Fruit fly (Drosophila melanogaster) whole organism, prepupa: Measurements from ENCODE around the gene Hacd2.

Source experiments
- Blimp-1 ChIP-seq: fragments of 200-800 bp; sonication (Bioruptor generic); optimal IDR thresholded peaks from 3 replicates; lab custom pipeline; 2017; ENCODE audit warnings: missing biosample characterization, missing genetic modification characterization, mild to moderate bottlenecking, moderate library complexity, missing genetic modification reagents
- CG10631 ChIP-seq: fragments of 200-800 bp; sonication (Bioruptor generic); optimal IDR thresholded peaks from 2 replicates; lab custom pipeline; 2016; ENCODE audit warnings: missing biosample characterization, missing genetic modification characterization
- CG10669 ChIP-seq: fragments of 200-800 bp; sonication (Bioruptor generic); optimal IDR thresholded peaks from 3 replicates; lab custom pipeline; 2018; ENCODE audit warnings: missing biosample characterization, mild to moderate bottlenecking, missing genetic modification characterization, moderate library complexity
- CG11294 ChIP-seq: fragments of 200-800 bp; sonication (Bioruptor generic); IDR thresholded peaks from 2 replicates; pipeline ENCODE4 v1.3.6; 2022; ENCODE audit warnings: missing biosample characterization, missing genetic modification characterization
- CG11902 ChIP-seq: fragments of 200-800 bp; sonication (Bioruptor generic); optimal IDR thresholded peaks from 3 replicates; lab custom pipeline; 2016; ENCODE audit warnings: missing biosample characterization, missing genetic modification characterization
- CG15336 ChIP-seq: fragments of 200-800 bp; sonication (Bioruptor generic); IDR thresholded peaks from 2 replicates; pipeline ENCODE4 v1.3.6; 2022; ENCODE audit warnings: missing biosample characterization, missing genetic modification characterization
- CG16779 ChIP-seq: fragments of 200-800 bp; sonication (Bioruptor generic); optimal IDR thresholded peaks from 3 replicates; lab custom pipeline; 2017; ENCODE audit warnings: missing biosample characterization, mild to moderate bottlenecking, missing genetic modification characterization
- CG3032 ChIP-seq: fragments of 200-800 bp; optimal IDR thresholded peaks from 2 replicates; lab custom pipeline; 2019; ENCODE audit warnings: missing biosample characterization, mild to moderate bottlenecking, missing genetic modification characterization, moderate library complexity
- CG31627 ChIP-seq: fragments of 200-800 bp; sonication (Bioruptor generic); optimal IDR thresholded peaks from 3 replicates; lab custom pipeline; 2016; ENCODE audit warnings: missing biosample characterization, missing genetic modification characterization
- CG32006 ChIP-seq: fragments of 200-800 bp; sonication (Bioruptor generic); optimal IDR thresholded peaks from 3 replicates; lab custom pipeline; 2017; ENCODE audit warnings: missing biosample characterization, mild to moderate bottlenecking, missing genetic modification characterization
- CG3919 ChIP-seq: fragments of 200-800 bp; sonication (Bioruptor generic); optimal IDR thresholded peaks from 3 replicates; lab custom pipeline; 2016; ENCODE audit warnings: missing biosample characterization, missing genetic modification characterization
- CG6276 ChIP-seq: fragments of 200-800 bp; sonication (Bioruptor generic); optimal IDR thresholded peaks from 2 replicates; lab custom pipeline; 2017; ENCODE audit warnings: missing biosample characterization, mild to moderate bottlenecking, missing genetic modification characterization
- CG6792 ChIP-seq: fragments of 200-800 bp; sonication (Bioruptor generic); optimal IDR thresholded peaks from 3 replicates; lab custom pipeline; 2016; ENCODE audit warnings: missing biosample characterization, missing genetic modification characterization
- CG6808 ChIP-seq: fragments of 200-800 bp; sonication (Bioruptor generic); optimal IDR thresholded peaks from 3 replicates; lab custom pipeline; 2017; ENCODE audit warnings: missing biosample characterization, missing genetic modification characterization, mild to moderate bottlenecking, moderate library complexity, missing genetic modification reagents
- CG8632 ChIP-seq: fragments of 200-800 bp; sonication (Bioruptor generic); optimal IDR thresholded peaks from 3 replicates; lab custom pipeline; 2016; ENCODE audit warnings: missing biosample characterization, missing genetic modification characterization
- Ets21C ChIP-seq: fragments of 200-800 bp; sonication (Bioruptor generic); optimal IDR thresholded peaks from 3 replicates; lab custom pipeline; 2016; ENCODE audit warnings: missing biosample characterization, missing genetic modification characterization
- Ets96B ChIP-seq: fragments of 200-800 bp; optimal IDR thresholded peaks from 2 replicates; lab custom pipeline; 2019; ENCODE audit warnings: missing biosample characterization, mild to moderate bottlenecking, missing genetic modification characterization, moderate library complexity
- Gug ChIP-seq: fragments of 200-800 bp; sonication (Bioruptor generic); IDR thresholded peaks from 2 replicates; pipeline ENCODE4 v1.3.6; 2022; ENCODE audit warnings: missing biosample characterization, missing genetic modification characterization
- Hr39 ChIP-seq: fragments of 200-800 bp; sonication (Bioruptor generic); optimal IDR thresholded peaks from 2 replicates; lab custom pipeline; 2016; ENCODE audit warnings: missing biosample characterization, missing genetic modification characterization
- Hr4 ChIP-seq: fragments of 200-800 bp; sonication (Bioruptor generic); optimal IDR thresholded peaks from 3 replicates; lab custom pipeline; 2016; ENCODE audit warnings: missing biosample characterization, missing genetic modification characterization
- Lpt ChIP-seq: fragments of 200-800 bp; sonication (Bioruptor generic); optimal IDR thresholded peaks from 3 replicates; lab custom pipeline; 2016; ENCODE audit warnings: missing biosample characterization, missing genetic modification characterization
- Met ChIP-seq: fragments of 200-800 bp; sonication (Bioruptor generic); optimal IDR thresholded peaks from 3 replicates; lab custom pipeline; 2016; ENCODE audit warnings: missing biosample characterization, missing genetic modification characterization
- OdsH ChIP-seq: fragments of 200-800 bp; sonication (Bioruptor generic); optimal IDR thresholded peaks from 3 replicates; lab custom pipeline; 2016; ENCODE audit warnings: missing biosample characterization, missing genetic modification characterization
- Smox ChIP-seq: fragments of 200-800 bp; sonication (Bioruptor generic); optimal IDR thresholded peaks from 3 replicates; lab custom pipeline; 2016; ENCODE audit warnings: missing biosample characterization, missing genetic modification characterization
- Sox102F ChIP-seq: fragments of 200-800 bp; sonication (Bioruptor generic); optimal IDR thresholded peaks from 2 replicates; lab custom pipeline; 2016; ENCODE audit warnings: missing biosample characterization, mild to moderate bottlenecking, missing genetic modification characterization
- Sox14 ChIP-seq: fragments of 200-800 bp; sonication (Bioruptor generic); optimal IDR thresholded peaks from 3 replicates; lab custom pipeline; 2016; ENCODE audit warnings: missing biosample characterization, missing genetic modification characterization
- Sox15 ChIP-seq: fragments of 200-800 bp; sonication (Bioruptor generic); optimal IDR thresholded peaks from 3 replicates; lab custom pipeline; 2016; ENCODE audit warnings: missing biosample characterization, missing genetic modification characterization
- acj6 ChIP-seq: fragments of 200-800 bp; sonication (Bioruptor generic); optimal IDR thresholded peaks from 3 replicates; lab custom pipeline; 2016; ENCODE audit warnings: missing biosample characterization, missing genetic modification characterization
- cyc ChIP-seq: fragments of 200-800 bp; sonication (Bioruptor generic); optimal IDR thresholded peaks from 3 replicates; lab custom pipeline; 2016; ENCODE audit warnings: missing biosample characterization, missing genetic modification characterization
- dac ChIP-seq: fragments of 200-800 bp; sonication (Bioruptor generic); optimal IDR thresholded peaks from 2 replicates; lab custom pipeline; 2017; ENCODE audit warnings: missing biosample characterization, mild to moderate bottlenecking, missing genetic modification characterization
- dsx ChIP-seq: fragments of 200-800 bp; optimal IDR thresholded peaks from 3 replicates; lab custom pipeline; 2019; ENCODE audit warnings: missing biosample characterization, mild to moderate bottlenecking, missing genetic modification characterization, moderate library complexity; ENCODE audit not compliant: poor library complexity, severe bottlenecking
- eg ChIP-seq: fragments of 200-800 bp; sonication (Bioruptor generic); IDR thresholded peaks from 3 replicates; pipeline ENCODE4 v1.3.6; 2022; ENCODE audit warnings: missing biosample characterization, missing genetic modification characterization
- esn ChIP-seq: fragments of 200-800 bp; sonication (Bioruptor generic); optimal IDR thresholded peaks from 2 replicates; lab custom pipeline; 2016; ENCODE audit warnings: missing biosample characterization, mild to moderate bottlenecking, missing genetic modification characterization, moderate library complexity
- fd85E ChIP-seq: fragments of 200-800 bp; sonication (Bioruptor generic); optimal IDR thresholded peaks from 3 replicates; lab custom pipeline; 2016; ENCODE audit warnings: missing biosample characterization, missing genetic modification characterization
- fkh ChIP-seq: fragments of 200-800 bp; sonication (Bioruptor generic); optimal IDR thresholded peaks from 3 replicates; lab custom pipeline; 2017; ENCODE audit warnings: missing biosample characterization, mild to moderate bottlenecking, missing genetic modification characterization, moderate library complexity
- lz ChIP-seq: fragments of 200-800 bp; sonication (Bioruptor generic); optimal IDR thresholded peaks from 3 replicates; lab custom pipeline; 2016; ENCODE audit warnings: missing biosample characterization, missing genetic modification characterization
- net ChIP-seq: fragments of 200-800 bp; sonication (Bioruptor generic); optimal IDR thresholded peaks from 3 replicates; lab custom pipeline; 2016; ENCODE audit warnings: missing biosample characterization, missing genetic modification characterization
- pdm3 ChIP-seq: fragments of 200-800 bp; sonication (Bioruptor generic); optimal IDR thresholded peaks from 3 replicates; lab custom pipeline; 2016; ENCODE audit warnings: missing biosample characterization, missing genetic modification characterization
- salr ChIP-seq, 2 experiments: fragments of 200-800 bp; sonication (Bioruptor generic); optimal IDR thresholded peaks; 3 replicates each; lab custom pipeline; 2016 to 2018; ENCODE audit warnings: missing biosample characterization in 2 of 2, missing genetic modification characterization in 2 of 2, mild to moderate bottlenecking in 1 of 2
- spab ChIP-seq: fragments of 200-800 bp; sonication (Bioruptor generic); optimal IDR thresholded peaks from 2 replicates; lab custom pipeline; 2017; ENCODE audit warnings: missing biosample characterization, mild to moderate bottlenecking, missing genetic modification characterization, missing genetic modification reagents
- ss ChIP-seq, 2 experiments: fragments of 200-800 bp; sonication (Bioruptor generic); optimal IDR thresholded peaks; 2 replicates in 1 of 2; 3 replicates in 1 of 2; lab custom pipeline; 2017 to 2018; ENCODE audit warnings: mild to moderate bottlenecking in 2 of 2, missing biosample characterization in 2 of 2, missing genetic modification characterization in 2 of 2, moderate library complexity in 1 of 2
- svp ChIP-seq: fragments of 200-800 bp; sonication (Bioruptor generic); peaks from one replicate; lab custom pipeline; 2016; ENCODE audit warnings: missing biosample characterization, missing genetic modification characterization
- topi ChIP-seq: fragments of 200-800 bp; sonication (Bioruptor generic); optimal IDR thresholded peaks from 3 replicates; lab custom pipeline; 2016; ENCODE audit warnings: missing biosample characterization, missing genetic modification characterization

Hacd2 gene

DNA sequence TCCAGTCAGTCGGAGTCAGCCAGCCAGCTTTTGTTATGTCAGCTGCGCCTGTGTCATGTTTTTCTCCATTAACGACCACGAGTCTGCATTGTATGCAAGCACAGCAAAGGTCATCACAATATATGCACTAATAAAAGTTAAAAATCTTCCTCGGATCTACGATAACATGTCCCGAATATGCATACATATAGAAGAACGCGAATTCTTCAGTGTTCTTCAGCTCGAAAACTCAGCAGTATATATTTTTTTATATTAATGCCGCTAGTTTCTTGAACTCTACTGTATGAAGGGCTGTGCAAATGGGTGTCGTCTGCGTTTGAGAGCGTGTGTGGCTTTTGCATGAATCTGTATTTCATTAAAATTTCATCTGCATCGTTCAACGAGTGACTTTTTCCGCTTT is 36.8 kb upstream of the Hacd2 start (continued):
- TF ChIP-seq fkh (GFP tag; lab: Kevin White, UChicago) = no peak
- TF ChIP-seq CG16779 (tag; lab: Kevin White, UChicago) = peak; percentile 35
- TF ChIP-seq CG31627 (GFP tag; lab: Kevin White, UChicago) = peak; percentile 54
- no peak for TF ChIP-seq Lpt (GFP tag; lab: Kevin White, UChicago)
- TF ChIP-seq Sox15 (GFP tag; lab: Kevin White, UChicago) = no peak
- no peak for TF ChIP-seq topi (GFP tag; lab: Kevin White, UChicago)
- TF ChIP-seq OdsH = peak; percentile 69
- peak; percentile 7 for TF ChIP-seq Ets21C (GFP tag; lab: Kevin White, UChicago)
- TF ChIP-seq Smox (GFP tag; lab: Kevin White, UChicago) = peak; percentile 46
- TF ChIP-seq CG11902 (GFP tag; lab: Kevin White, UChicago) = no peak
- TF ChIP-seq Hr4 = peak; percentile 46
- TF ChIP-seq CG10631 = peak; percentile 37
- peak; percentile 57 for TF ChIP-seq Sox102F
- TF ChIP-seq net (GFP tag; lab: Kevin White, UChicago) = no peak
- peak; percentile 49 for TF ChIP-seq CG32006 (GFP tag; lab: Kevin White, UChicago)
- TF ChIP-seq salr (GFP tag; optimal IDR thresholded peaks at IDR 0.05; lab: Kevin White, UChicago) = peak in 1 of 2 experiments; percentile 28
- TF ChIP-seq CG6276 (GFP tag; lab: Kevin White, UChicago) = no peak
- no peak for TF ChIP-seq esn
- peak; percentile 38 for TF ChIP-seq CG6792 (GFP tag; lab: Kevin White, UChicago)
- TF ChIP-seq lz = peak; percentile 53
- TF ChIP-seq CG10669 (GFP tag; lab: Kevin White, UChicago) = peak; percentile 27
- no peak for TF ChIP-seq cyc (GFP tag; lab: Kevin White, UChicago)

DNA sequence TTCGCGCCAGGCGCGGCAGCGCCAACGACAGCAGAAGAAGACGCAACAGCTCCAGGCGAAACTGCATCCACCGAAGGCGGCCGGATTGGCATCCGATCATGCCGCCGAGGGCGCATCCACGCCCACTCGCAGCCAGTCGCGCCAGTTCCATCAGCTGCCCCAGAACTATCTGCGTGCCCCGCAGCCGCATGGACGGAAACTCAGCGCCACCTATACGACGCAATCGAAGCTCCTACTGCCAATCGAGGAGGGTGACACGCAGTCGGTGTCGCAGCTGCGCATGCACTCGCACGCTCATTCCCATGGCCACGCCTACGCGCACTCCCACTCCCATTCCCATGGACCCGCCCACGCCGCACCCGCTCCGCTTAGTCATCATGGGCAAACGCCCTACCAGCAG is 29.8 kb upstream of the Hacd2 start:
- TF ChIP-seq Sox15 (GFP tag; lab: Kevin White, UChicago) = no peak
- no peak for TF ChIP-seq CG10631
- no peak for TF ChIP-seq Sox14
- TF ChIP-seq salr (GFP tag; optimal IDR thresholded peaks at IDR 0.05; lab: Kevin White, UChicago) = no peak
- no peak for TF ChIP-seq CG11294 (GFP tag; lab: Robert Waterston, UW)

DNA sequence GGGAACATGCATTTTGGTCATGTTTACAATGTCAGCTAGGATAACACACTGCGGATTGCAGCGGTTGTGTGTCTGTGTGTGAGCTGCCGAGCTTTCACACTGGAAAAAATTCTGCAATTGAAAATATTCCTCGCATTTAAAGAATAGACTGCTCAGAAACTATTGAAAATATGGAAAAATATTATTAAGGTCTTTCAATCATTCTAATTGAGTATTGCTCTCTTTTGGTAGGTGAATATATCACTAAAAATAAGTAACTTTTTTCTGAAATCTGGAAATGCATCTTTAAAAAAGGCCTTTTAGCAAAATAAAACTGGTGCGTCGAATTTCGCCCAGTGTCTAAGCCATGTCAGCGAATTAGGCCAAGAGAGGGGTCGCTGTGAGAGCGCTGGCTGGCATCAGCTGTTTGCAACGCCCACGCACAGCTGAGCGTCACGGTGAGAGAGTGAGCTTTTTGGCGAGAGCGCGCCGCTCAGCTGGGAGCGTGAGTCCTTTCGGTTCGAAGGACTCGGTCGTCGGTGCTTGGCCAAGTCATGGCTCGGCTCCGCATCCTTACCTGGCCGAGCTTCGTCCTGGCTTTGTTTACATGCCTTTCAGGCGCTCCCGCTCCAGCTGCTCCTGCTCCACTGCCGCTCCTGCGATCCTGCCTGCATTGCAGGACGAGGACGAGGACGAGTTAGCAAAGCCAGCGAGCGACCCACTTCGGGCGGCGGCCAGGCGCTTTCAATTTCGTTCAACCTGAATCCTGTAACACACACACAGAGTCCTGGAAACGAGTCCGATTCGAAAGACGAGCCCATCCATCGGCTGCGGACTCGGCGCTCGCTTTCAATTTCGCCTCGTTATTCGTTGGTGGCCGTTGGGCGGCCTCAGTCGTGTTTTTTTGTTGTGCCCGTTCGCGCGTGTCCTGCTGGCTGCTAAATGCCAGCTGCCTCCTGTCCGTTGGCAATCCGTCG is 15.7 kb upstream of the Hacd2 start, which contains the start of gene CG46308:
Gene CG46308 (plus strand): TSS at position 864 of the 956 bp plus-strand sequence.
- peak; percentile 49 for TF ChIP-seq CG6808 (GFP tag; lab: Kevin White, UChicago)
- no peak for TF ChIP-seq Blimp-1 (GFP tag; lab: Kevin White, UChicago)
- TF ChIP-seq fkh (GFP tag; lab: Kevin White, UChicago) = no peak
- peak; percentile 3 for TF ChIP-seq CG8632 (GFP tag; lab: Kevin White, UChicago)
- no peak for TF ChIP-seq Gug (GFP tag; lab: Robert Waterston, UW)
- peak; percentile 45 for TF ChIP-seq CG3919 (GFP tag; lab: Kevin White, UChicago)
- peak; percentile 47 for TF ChIP-seq spab (GFP tag; lab: Kevin White, UChicago)
- TF ChIP-seq CG6792 (GFP tag; lab: Kevin White, UChicago) = peak; percentile 22
- peak; percentile 43 for TF ChIP-seq pdm3
- TF ChIP-seq CG32006 (GFP tag; lab: Kevin White, UChicago) = peak; percentile 61
- TF ChIP-seq Met (GFP tag; lab: Kevin White, UChicago) = peak; percentile 36
- TF ChIP-seq eg (GFP tag; lab: Robert Waterston, UW) = no peak
- no peak for TF ChIP-seq Ets21C (GFP tag; lab: Kevin White, UChicago)
- no peak for TF ChIP-seq fd85E (GFP tag; lab: Kevin White, UChicago)
- TF ChIP-seq CG3032 = peak; percentile 55
- peak; percentile 13 for TF ChIP-seq Sox15 (GFP tag; lab: Kevin White, UChicago)
- TF ChIP-seq CG6276 (GFP tag; lab: Kevin White, UChicago) = peak; percentile 26
- peak; percentile 53 for TF ChIP-seq Hr4
- TF ChIP-seq topi (GFP tag; lab: Kevin White, UChicago) = peak; percentile 54
- peak; percentile 49 for TF ChIP-seq acj6 (GFP tag; lab: Kevin White, UChicago)
- TF ChIP-seq CG15336 (GFP tag; lab: Robert Waterston, UW) = no peak
- peak; percentile 55 for TF ChIP-seq Ets96B (tag; lab: Kevin White, UChicago)
- no peak for TF ChIP-seq dac (GFP tag; lab: Kevin White, UChicago)
- TF ChIP-seq ss (GFP tag; optimal IDR thresholded peaks at IDR 0.05; lab: Kevin White, UChicago) = peak in 1 of 2 experiments; percentile 57
- no peak for TF ChIP-seq salr (GFP tag; optimal IDR thresholded peaks at IDR 0.05; lab: Kevin White, UChicago)
- peak; percentile 49 for TF ChIP-seq dsx (GFP tag; lab: Kevin White, UChicago)
- TF ChIP-seq svp = no peak
- TF ChIP-seq lz = peak; percentile 41
- TF ChIP-seq Lpt (GFP tag; lab: Kevin White, UChicago) = no peak
- TF ChIP-seq Sox102F = peak; percentile 41
- peak; percentile 30 for TF ChIP-seq Sox14
- peak; percentile 38 for TF ChIP-seq Hr39 (GFP tag; lab: Kevin White, UChicago)
